Fruit fly (Drosophila melanogaster) whole organism, prepupa: ENCODE data around the gene CG32971.

Experiments used
- Blimp-1 ChIP-seq: fragments of 200-800 bp; sonication (Bioruptor generic); optimal IDR thresholded peaks from 3 replicates; lab custom pipeline; 2017; ENCODE audit warnings: missing biosample characterization, missing genetic modification characterization, mild to moderate bottlenecking, moderate library complexity, missing genetic modification reagents
- CG10631 ChIP-seq: fragments of 200-800 bp; sonication (Bioruptor generic); optimal IDR thresholded peaks from 2 replicates; lab custom pipeline; 2016; ENCODE audit warnings: missing biosample characterization, missing genetic modification characterization
- CG11294 ChIP-seq: fragments of 200-800 bp; sonication (Bioruptor generic); IDR thresholded peaks from 2 replicates; pipeline ENCODE4 v1.3.6; 2022; ENCODE audit warnings: missing biosample characterization, missing genetic modification characterization
- CG11762 ChIP-seq: fragments of 200-800 bp; sonication (Bioruptor generic); optimal IDR thresholded peaks from 3 replicates; lab custom pipeline; 2016; ENCODE audit warnings: missing biosample characterization, missing genetic modification characterization; ENCODE audit not compliant: insufficient read depth
- CG11902 ChIP-seq: fragments of 200-800 bp; sonication (Bioruptor generic); optimal IDR thresholded peaks from 3 replicates; lab custom pipeline; 2016; ENCODE audit warnings: missing biosample characterization, missing genetic modification characterization
- CG16779 ChIP-seq: fragments of 200-800 bp; sonication (Bioruptor generic); optimal IDR thresholded peaks from 3 replicates; lab custom pipeline; 2017; ENCODE audit warnings: missing biosample characterization, mild to moderate bottlenecking, missing genetic modification characterization
- CG3032 ChIP-seq: fragments of 200-800 bp; optimal IDR thresholded peaks from 2 replicates; lab custom pipeline; 2019; ENCODE audit warnings: missing biosample characterization, mild to moderate bottlenecking, missing genetic modification characterization, moderate library complexity
- CG31627 ChIP-seq: fragments of 200-800 bp; sonication (Bioruptor generic); optimal IDR thresholded peaks from 3 replicates; lab custom pipeline; 2016; ENCODE audit warnings: missing biosample characterization, missing genetic modification characterization
- CG32006 ChIP-seq: fragments of 200-800 bp; sonication (Bioruptor generic); optimal IDR thresholded peaks from 3 replicates; lab custom pipeline; 2017; ENCODE audit warnings: missing biosample characterization, mild to moderate bottlenecking, missing genetic modification characterization
- CG34406 ChIP-seq: fragments of 200-800 bp; sonication (Bioruptor generic); optimal IDR thresholded peaks from 3 replicates; lab custom pipeline; 2016; ENCODE audit warnings: missing biosample characterization, missing genetic modification characterization
- CG3919 ChIP-seq: fragments of 200-800 bp; sonication (Bioruptor generic); optimal IDR thresholded peaks from 3 replicates; lab custom pipeline; 2016; ENCODE audit warnings: missing biosample characterization, missing genetic modification characterization
- CG6163 ChIP-seq: fragments of 200-800 bp; sonication (Bioruptor generic); IDR thresholded peaks from 3 replicates; pipeline ENCODE4 v1.3.6; 2022; ENCODE audit warnings: missing biosample characterization, missing genetic modification characterization
- CG6276 ChIP-seq: fragments of 200-800 bp; sonication (Bioruptor generic); optimal IDR thresholded peaks from 2 replicates; lab custom pipeline; 2017; ENCODE audit warnings: missing biosample characterization, mild to moderate bottlenecking, missing genetic modification characterization
- CG6792 ChIP-seq: fragments of 200-800 bp; sonication (Bioruptor generic); optimal IDR thresholded peaks from 3 replicates; lab custom pipeline; 2016; ENCODE audit warnings: missing biosample characterization, missing genetic modification characterization
- CG6808 ChIP-seq: fragments of 200-800 bp; sonication (Bioruptor generic); optimal IDR thresholded peaks from 3 replicates; lab custom pipeline; 2017; ENCODE audit warnings: missing biosample characterization, missing genetic modification characterization, mild to moderate bottlenecking, moderate library complexity, missing genetic modification reagents
- CG6854 ChIP-seq: fragments of 200-800 bp; sonication (Bioruptor generic); optimal IDR thresholded peaks from 2 replicates; lab custom pipeline; 2017; ENCODE audit warnings: missing biosample characterization, mild to moderate bottlenecking, missing genetic modification characterization
- CG7368 ChIP-seq: fragments of 200-800 bp; sonication (Bioruptor generic); optimal IDR thresholded peaks from 3 replicates; lab custom pipeline; 2016; ENCODE audit warnings: missing biosample characterization, missing genetic modification characterization
- CG8319 ChIP-seq: fragments of 200-800 bp; sonication (Bioruptor generic); optimal IDR thresholded peaks from 3 replicates; lab custom pipeline; 2016; ENCODE audit warnings: missing biosample characterization, missing genetic modification characterization
- CG9139 ChIP-seq: fragments of 200-800 bp; sonication (Bioruptor generic); optimal IDR thresholded peaks from 3 replicates; lab custom pipeline; 2017; ENCODE audit warnings: missing biosample characterization, mild to moderate bottlenecking, missing genetic modification characterization
- Eip75B ChIP-seq: fragments of 200-800 bp; sonication (Bioruptor generic); optimal IDR thresholded peaks from 3 replicates; lab custom pipeline; 2016; ENCODE audit warnings: missing biosample characterization, missing genetic modification characterization
- Eip78C ChIP-seq: fragments of 200-800 bp; sonication (Bioruptor generic); peaks from one replicate; lab custom pipeline; 2016; ENCODE audit warnings: missing biosample characterization, missing genetic modification characterization
- Hr38 ChIP-seq: sonication (Bioruptor generic); optimal IDR thresholded peaks from 2 replicates; lab custom pipeline; 2016; ENCODE audit warnings: missing biosample characterization, missing genetic modification characterization
- Hr39 ChIP-seq: fragments of 200-800 bp; sonication (Bioruptor generic); optimal IDR thresholded peaks from 2 replicates; lab custom pipeline; 2016; ENCODE audit warnings: missing biosample characterization, missing genetic modification characterization
- Hr4 ChIP-seq: fragments of 200-800 bp; sonication (Bioruptor generic); optimal IDR thresholded peaks from 3 replicates; lab custom pipeline; 2016; ENCODE audit warnings: missing biosample characterization, missing genetic modification characterization
- Met ChIP-seq: fragments of 200-800 bp; sonication (Bioruptor generic); optimal IDR thresholded peaks from 3 replicates; lab custom pipeline; 2016; ENCODE audit warnings: missing biosample characterization, missing genetic modification characterization
- OdsH ChIP-seq: fragments of 200-800 bp; sonication (Bioruptor generic); optimal IDR thresholded peaks from 3 replicates; lab custom pipeline; 2016; ENCODE audit warnings: missing biosample characterization, missing genetic modification characterization
- Smox ChIP-seq: fragments of 200-800 bp; sonication (Bioruptor generic); optimal IDR thresholded peaks from 3 replicates; lab custom pipeline; 2016; ENCODE audit warnings: missing biosample characterization, missing genetic modification characterization
- Sox102F ChIP-seq: fragments of 200-800 bp; sonication (Bioruptor generic); optimal IDR thresholded peaks from 2 replicates; lab custom pipeline; 2016; ENCODE audit warnings: missing biosample characterization, mild to moderate bottlenecking, missing genetic modification characterization
- Sox14 ChIP-seq: fragments of 200-800 bp; sonication (Bioruptor generic); optimal IDR thresholded peaks from 3 replicates; lab custom pipeline; 2016; ENCODE audit warnings: missing biosample characterization, missing genetic modification characterization
- Sox15 ChIP-seq: fragments of 200-800 bp; sonication (Bioruptor generic); optimal IDR thresholded peaks from 3 replicates; lab custom pipeline; 2016; ENCODE audit warnings: missing biosample characterization, missing genetic modification characterization
- achi ChIP-seq: fragments of 200-800 bp; sonication (Bioruptor generic); optimal IDR thresholded peaks from 3 replicates; lab custom pipeline; 2016; ENCODE audit warnings: missing biosample characterization, missing genetic modification characterization
- acj6 ChIP-seq: fragments of 200-800 bp; sonication (Bioruptor generic); optimal IDR thresholded peaks from 3 replicates; lab custom pipeline; 2016; ENCODE audit warnings: missing biosample characterization, missing genetic modification characterization
- dac ChIP-seq: fragments of 200-800 bp; sonication (Bioruptor generic); optimal IDR thresholded peaks from 2 replicates; lab custom pipeline; 2017; ENCODE audit warnings: missing biosample characterization, mild to moderate bottlenecking, missing genetic modification characterization
- dsx ChIP-seq: fragments of 200-800 bp; optimal IDR thresholded peaks from 3 replicates; lab custom pipeline; 2019; ENCODE audit warnings: missing biosample characterization, mild to moderate bottlenecking, missing genetic modification characterization, moderate library complexity; ENCODE audit not compliant: poor library complexity, severe bottlenecking
- esn ChIP-seq: fragments of 200-800 bp; sonication (Bioruptor generic); optimal IDR thresholded peaks from 2 replicates; lab custom pipeline; 2016; ENCODE audit warnings: missing biosample characterization, mild to moderate bottlenecking, missing genetic modification characterization, moderate library complexity
- fd59A ChIP-seq: fragments of 200-800 bp; sonication (Bioruptor generic); optimal IDR thresholded peaks from 2 replicates; lab custom pipeline; 2017; ENCODE audit warnings: missing biosample characterization, mild to moderate bottlenecking, missing genetic modification characterization, missing genetic modification reagents
- fd85E ChIP-seq: fragments of 200-800 bp; sonication (Bioruptor generic); optimal IDR thresholded peaks from 3 replicates; lab custom pipeline; 2016; ENCODE audit warnings: missing biosample characterization, missing genetic modification characterization
- net ChIP-seq: fragments of 200-800 bp; sonication (Bioruptor generic); optimal IDR thresholded peaks from 3 replicates; lab custom pipeline; 2016; ENCODE audit warnings: missing biosample characterization, missing genetic modification characterization
- salr ChIP-seq, 2 experiments: fragments of 200-800 bp; sonication (Bioruptor generic); optimal IDR thresholded peaks; 3 replicates each; lab custom pipeline; 2016 to 2018; ENCODE audit warnings: missing biosample characterization in 2 of 2, missing genetic modification characterization in 2 of 2, mild to moderate bottlenecking in 1 of 2
- spab ChIP-seq: fragments of 200-800 bp; sonication (Bioruptor generic); optimal IDR thresholded peaks from 2 replicates; lab custom pipeline; 2017; ENCODE audit warnings: missing biosample characterization, mild to moderate bottlenecking, missing genetic modification characterization, missing genetic modification reagents
- ss ChIP-seq, 2 experiments: fragments of 200-800 bp; sonication (Bioruptor generic); optimal IDR thresholded peaks; 2 replicates in 1 of 2; 3 replicates in 1 of 2; lab custom pipeline; 2017 to 2018; ENCODE audit warnings: mild to moderate bottlenecking in 2 of 2, missing biosample characterization in 2 of 2, missing genetic modification characterization in 2 of 2, moderate library complexity in 1 of 2
- svp ChIP-seq: fragments of 200-800 bp; sonication (Bioruptor generic); peaks from one replicate; lab custom pipeline; 2016; ENCODE audit warnings: missing biosample characterization, missing genetic modification characterization
- topi ChIP-seq: fragments of 200-800 bp; sonication (Bioruptor generic); optimal IDR thresholded peaks from 3 replicates; lab custom pipeline; 2016; ENCODE audit warnings: missing biosample characterization, missing genetic modification characterization
- vri ChIP-seq: fragments of 200-800 bp; sonication (Bioruptor generic); optimal IDR thresholded peaks from 3 replicates; lab custom pipeline; 2016; ENCODE audit warnings: missing biosample characterization, mild to moderate bottlenecking, missing genetic modification characterization

Gene CG32971

dm6 chr2L:14245517-14245916, 29.1 kb upstream of the CG32971 start (continued):
- TF ChIP-seq Sox14 (GFP tag; lab: Kevin White, UChicago) (no peak), esn (GFP tag; lab: Kevin White, UChicago) (peak; percentile 23), CG11762 (GFP tag; lab: Kevin White, UChicago) (no peak), ss (GFP tag; optimal IDR thresholded peaks at IDR 0.05; lab: Kevin White, UChicago) (no peak), CG6854 (GFP tag; lab: Kevin White, UChicago) (no peak), topi (GFP tag; lab: Kevin White, UChicago) (peak; percentile 26), fd85E (GFP tag; lab: Kevin White, UChicago) (no peak), svp (GFP tag; lab: Kevin White, UChicago) (no peak), acj6 (GFP tag; lab: Kevin White, UChicago) (peak; percentile 15), OdsH (peak; percentile 48), achi (peak; percentile 12), Eip75B (GFP tag; lab: Kevin White, UChicago) (no peak), salr (GFP tag; optimal IDR thresholded peaks at IDR 0.05; lab: Kevin White, UChicago) (no peak), CG6276 (GFP tag; lab: Kevin White, UChicago) (peak; percentile 22), CG6163 (GFP tag; lab: Robert Waterston, UW) (peak; percentile 49; the same call in 1 of the 3 replicates), CG6792 (GFP tag; lab: Kevin White, UChicago) (peak; percentile 57), net (GFP tag; lab: Kevin White, UChicago) (peak; percentile 15), Blimp-1 (GFP tag; lab: Kevin White, UChicago) (peak; percentile 38), Hr38 (GFP tag; lab: Kevin White, UChicago) (no peak), vri (GFP tag; lab: Kevin White, UChicago) (no peak), CG11902 (no peak), Hr39 (GFP tag; lab: Kevin White, UChicago) (peak; percentile 55), CG10631 (GFP tag; lab: Kevin White, UChicago) (no peak), Hr4 (GFP tag; lab: Kevin White, UChicago) (peak; percentile 73), CG16779 (tag; lab: Kevin White, UChicago) (no peak), CG34406 (peak; percentile 34)

- TF ChIP-seq Eip75B (GFP tag; lab: Kevin White, UChicago) = no peak
- no peak for TF ChIP-seq Sox15 (GFP tag; lab: Kevin White, UChicago)
- no peak for TF ChIP-seq CG11294 (GFP tag; lab: Robert Waterston, UW)
- no peak for TF ChIP-seq esn (GFP tag; lab: Kevin White, UChicago)
- no peak for TF ChIP-seq CG34406
- TF ChIP-seq dac (GFP tag; lab: Kevin White, UChicago) = no peak
- no peak for TF ChIP-seq CG11762 (GFP tag; lab: Kevin White, UChicago)
Observed at dm6 chr2L:14245981-14246380, 28.6 kb upstream of the CG32971 start.

- no peak for TF ChIP-seq CG10631 (GFP tag; lab: Kevin White, UChicago)
- TF ChIP-seq CG3919 (GFP tag; lab: Kevin White, UChicago) = peak; percentile 61
- TF ChIP-seq Eip78C = peak; percentile 84
- TF ChIP-seq CG34406 = peak; percentile 26
- no peak for TF ChIP-seq Sox14 (GFP tag; lab: Kevin White, UChicago)
- TF ChIP-seq spab (GFP tag; lab: Kevin White, UChicago) = no peak
- TF ChIP-seq esn (GFP tag; lab: Kevin White, UChicago) = peak; percentile 32
- TF ChIP-seq OdsH = peak; percentile 34
- peak; percentile 4 for TF ChIP-seq Blimp-1 (GFP tag; lab: Kevin White, UChicago)
- peak; percentile 12 for TF ChIP-seq fd85E (GFP tag; lab: Kevin White, UChicago)
- TF ChIP-seq CG9139 (GFP tag; lab: Kevin White, UChicago) = no peak
- TF ChIP-seq dsx (GFP tag; lab: Kevin White, UChicago) = no peak
- TF ChIP-seq CG31627 = peak; percentile 37
- no peak for TF ChIP-seq fd59A
- peak; percentile 56 for TF ChIP-seq Hr39 (GFP tag; lab: Kevin White, UChicago)
- peak; percentile 10 for TF ChIP-seq achi
- TF ChIP-seq Eip75B (GFP tag; lab: Kevin White, UChicago) = peak; percentile 73
- TF ChIP-seq CG6792 (GFP tag; lab: Kevin White, UChicago) = peak; percentile 58
- TF ChIP-seq topi (GFP tag; lab: Kevin White, UChicago) = peak; percentile 67
- TF ChIP-seq Smox (GFP tag; lab: Kevin White, UChicago) = peak; percentile 19
- peak; percentile 68 for TF ChIP-seq Met (GFP tag; lab: Kevin White, UChicago)
- TF ChIP-seq svp (GFP tag; lab: Kevin White, UChicago) = peak; percentile 85
- no peak for TF ChIP-seq Hr4 (GFP tag; lab: Kevin White, UChicago)
- peak; percentile 11 for TF ChIP-seq net (GFP tag; lab: Kevin White, UChicago)
- TF ChIP-seq Sox102F (GFP tag; lab: Kevin White, UChicago) = peak; percentile 25
- TF ChIP-seq CG6808 (GFP tag; lab: Kevin White, UChicago) = no peak
- TF ChIP-seq acj6 (GFP tag; lab: Kevin White, UChicago) = peak; percentile 24
- TF ChIP-seq CG32006 (GFP tag; lab: Kevin White, UChicago) = no peak
- TF ChIP-seq CG3032 (tag; lab: Kevin White, UChicago) = no peak
- TF ChIP-seq CG11902 = peak; percentile 61
- TF ChIP-seq CG6163 (GFP tag; lab: Robert Waterston, UW) = no peak
- TF ChIP-seq CG8319 (GFP tag; lab: Kevin White, UChicago) = peak; percentile 6
- TF ChIP-seq CG7368 (GFP tag; lab: Kevin White, UChicago) = peak; percentile 26
Observed at dm6 chr2L:14247853-14248252, 26.8 kb upstream of the CG32971 start.
